Fruit fly (Drosophila melanogaster) whole organism, embryonic: ENCODE data around the gene odd.
A peak's percentile ranks its signal among the peaks of the same experiment; 100 is the strongest.

Source experiments
- Abd-B ChIP-seq: fragments of 200-800 bp; sonication (Bioruptor generic); optimal IDR thresholded peaks from 2 replicates; lab custom pipeline; 2018; ENCODE audit warnings: missing biosample characterization, mild to moderate bottlenecking, missing genetic modification characterization, moderate library complexity
- Ada2b ChIP-seq: fragments of 200-800 bp; sonication (Bioruptor generic); IDR thresholded peaks from 2 replicates; pipeline ENCODE4 v1.3.6; 2022; ENCODE audit warnings: missing biosample characterization, missing genetic modification characterization
- CG10209 ChIP-seq: fragments of 200-800 bp; sonication (Bioruptor generic); optimal IDR thresholded peaks from 3 replicates; lab custom pipeline; 2017; ENCODE audit warnings: missing biosample characterization, mild to moderate bottlenecking, missing genetic modification characterization, missing genetic modification reagents
- CG11085 ChIP-seq: fragments of 200-800 bp; sonication (Bioruptor generic); IDR thresholded peaks from 2 replicates; pipeline ENCODE4 v1.3.6; 2022; ENCODE audit warnings: missing biosample characterization, missing genetic modification characterization
- CG11398 ChIP-seq: fragments of 200-800 bp; sonication (Bioruptor generic); optimal IDR thresholded peaks from 2 replicates; lab custom pipeline; 2016; ENCODE audit warnings: missing biosample characterization, missing genetic modification characterization
- CG13123 ChIP-seq: fragments of 200-800 bp; sonication (Bioruptor generic); optimal IDR thresholded peaks from 2 replicates; lab custom pipeline; 2016; ENCODE audit warnings: missing biosample characterization, missing genetic modification characterization
- CG17328 ChIP-seq: fragments of 200-800 bp; sonication (Bioruptor generic); IDR thresholded peaks from 2 replicates; pipeline ENCODE4 v1.3.6; 2022; ENCODE audit warnings: missing biosample characterization, missing genetic modification characterization
- CG18764 ChIP-seq: fragments of 200-800 bp; sonication (Bioruptor generic); optimal IDR thresholded peaks from 3 replicates; lab custom pipeline; 2016; ENCODE audit warnings: missing biosample characterization, missing genetic modification characterization
- CG2202 ChIP-seq: fragments of 200-800 bp; sonication (Bioruptor generic); optimal IDR thresholded peaks from 2 replicates; lab custom pipeline; 2018; ENCODE audit warnings: missing biosample characterization, mild to moderate bottlenecking, missing genetic modification characterization
- CG2889 ChIP-seq: fragments of 200-800 bp; sonication (Bioruptor generic); IDR thresholded peaks from 3 replicates; pipeline ENCODE4 v1.3.6; 2022; ENCODE audit warnings: missing biosample characterization, missing genetic modification characterization
- CG3847 ChIP-seq: fragments of 200-800 bp; sonication (Bioruptor generic); IDR thresholded peaks from 2 replicates; pipeline ENCODE4 v1.3.6; 2022; ENCODE audit warnings: missing biosample characterization, missing genetic modification characterization
- CG4707 ChIP-seq: fragments of 200-800 bp; sonication (Bioruptor generic); optimal IDR thresholded peaks from 2 replicates; lab custom pipeline; 2018; ENCODE audit warnings: missing biosample characterization, mild to moderate bottlenecking, missing genetic modification characterization, moderate library complexity
- CG5953 ChIP-seq: fragments of 200-800 bp; sonication (Bioruptor generic); IDR thresholded peaks from 2 replicates; pipeline ENCODE4 v1.3.6; 2022; ENCODE audit warnings: missing biosample characterization, missing genetic modification characterization
- CG7839 ChIP-seq: fragments of 200-800 bp; sonication (Bioruptor generic); optimal IDR thresholded peaks from 3 replicates; lab custom pipeline; 2018; ENCODE audit warnings: missing biosample characterization, mild to moderate bottlenecking, missing genetic modification characterization, moderate library complexity
- CG8281 ChIP-seq: fragments of 200-800 bp; sonication (Bioruptor generic); optimal IDR thresholded peaks from 2 replicates; lab custom pipeline; 2018; ENCODE audit warnings: missing biosample characterization, mild to moderate bottlenecking, missing genetic modification characterization, moderate library complexity
- CG8924 ChIP-seq: fragments of 200-800 bp; optimal IDR thresholded peaks from 3 replicates; lab custom pipeline; 2019; ENCODE audit warnings: missing biosample characterization, mild to moderate bottlenecking, missing genetic modification characterization, moderate library complexity
- CG8944 ChIP-seq: fragments of 200-800 bp; sonication (Bioruptor generic); optimal IDR thresholded peaks from 3 replicates; lab custom pipeline; 2016; ENCODE audit warnings: missing biosample characterization, missing genetic modification characterization
- CG9437 ChIP-seq: fragments of 200-800 bp; sonication (Bioruptor generic); optimal IDR thresholded peaks from 2 replicates; lab custom pipeline; 2018; ENCODE audit warnings: missing biosample characterization, mild to moderate bottlenecking, missing genetic modification characterization
- CG9609 ChIP-seq: fragments of 200-800 bp; sonication (Bioruptor generic); optimal IDR thresholded peaks from 3 replicates; lab custom pipeline; 2016; ENCODE audit warnings: missing biosample characterization, missing genetic modification characterization
- CG9817 ChIP-seq: fragments of 200-800 bp; sonication (Bioruptor generic); optimal IDR thresholded peaks from 2 replicates; lab custom pipeline; 2018; ENCODE audit warnings: missing biosample characterization, mild to moderate bottlenecking, missing genetic modification characterization, moderate library complexity
- CrebB ChIP-seq: fragments of 200-800 bp; sonication (Bioruptor generic); optimal IDR thresholded peaks from 3 replicates; lab custom pipeline; 2018; ENCODE audit warnings: missing biosample characterization, mild to moderate bottlenecking, missing genetic modification characterization
- Doc2 ChIP-seq: fragments of 200-800 bp; sonication (Bioruptor generic); IDR thresholded peaks from 2 replicates; pipeline ENCODE4 v1.3.6; 2022; ENCODE audit warnings: missing biosample characterization, missing genetic modification characterization
- GATAe ChIP-seq: fragments of 200-800 bp; sonication (Bioruptor generic); conservative IDR thresholded peaks from 2 replicates; pipeline ENCODE4 v1.3.6; 2022; ENCODE audit warnings: missing biosample characterization, missing genetic modification characterization
- Hmr ChIP-seq: fragments of 200-800 bp; sonication (Bioruptor generic); optimal IDR thresholded peaks from 3 replicates; lab custom pipeline; 2017; ENCODE audit warnings: mild to moderate bottlenecking, missing biosample characterization, missing genetic modification reagents, missing genetic modification characterization
- Lhr ChIP-seq: fragments of 200-800 bp; sonication (Bioruptor generic); optimal IDR thresholded peaks from 3 replicates; lab custom pipeline; 2017; ENCODE audit warnings: mild to moderate bottlenecking, missing biosample characterization, missing genetic modification reagents, missing genetic modification characterization
- NFAT ChIP-seq: fragments of 200-800 bp; sonication (Bioruptor generic); IDR thresholded peaks from 2 replicates; pipeline ENCODE4 v1.3.6; 2022; ENCODE audit warnings: missing biosample characterization, missing genetic modification characterization
- Nf-YC ChIP-seq: fragments of 200-800 bp; optimal IDR thresholded peaks from 3 replicates; lab custom pipeline; 2019; ENCODE audit warnings: missing biosample characterization, mild to moderate bottlenecking, missing genetic modification characterization, moderate library complexity
- Vsx1 ChIP-seq: fragments of 200-800 bp; sonication (Bioruptor generic); optimal IDR thresholded peaks from 2 replicates; lab custom pipeline; 2017; ENCODE audit warnings: missing biosample characterization, mild to moderate bottlenecking, missing genetic modification characterization, missing genetic modification reagents
- Xbp1 ChIP-seq: fragments of 200-800 bp; sonication (Bioruptor generic); optimal IDR thresholded peaks from 3 replicates; lab custom pipeline; 2016; ENCODE audit warnings: missing biosample characterization, mild to moderate bottlenecking, missing genetic modification characterization
- bigmax ChIP-seq: fragments of 200-800 bp; sonication (Bioruptor generic); optimal IDR thresholded peaks from 2 replicates; lab custom pipeline; 2018; ENCODE audit warnings: missing biosample characterization, mild to moderate bottlenecking, missing genetic modification characterization
- bowl ChIP-seq: fragments of 200-800 bp; sonication (Bioruptor generic); IDR thresholded peaks from 2 replicates; pipeline ENCODE4 v1.3.6; 2022; ENCODE audit warnings: missing biosample characterization, missing genetic modification characterization
- btn ChIP-seq: fragments of 200-800 bp; sonication (Bioruptor generic); optimal IDR thresholded peaks from 2 replicates; lab custom pipeline; 2016; ENCODE audit warnings: missing biosample characterization, missing genetic modification characterization
- cwo ChIP-seq: fragments of 200-800 bp; sonication (Bioruptor generic); optimal IDR thresholded peaks from 3 replicates; lab custom pipeline; 2017; ENCODE audit warnings: missing biosample characterization, missing genetic modification characterization, mild to moderate bottlenecking, moderate library complexity, missing genetic modification reagents
- dan ChIP-seq: fragments of 200-800 bp; sonication (Bioruptor generic); IDR thresholded peaks from 2 replicates; pipeline ENCODE4 v1.3.6; 2022; ENCODE audit warnings: missing biosample characterization, missing genetic modification characterization
- dmrt11E ChIP-seq: fragments of 200-800 bp; sonication (Bioruptor generic); optimal IDR thresholded peaks from 3 replicates; lab custom pipeline; 2018; ENCODE audit warnings: missing biosample characterization, mild to moderate bottlenecking, missing genetic modification characterization, moderate library complexity
- emc ChIP-seq: fragments of 200-800 bp; sonication (Bioruptor generic); optimal IDR thresholded peaks from 2 replicates; lab custom pipeline; 2016; ENCODE audit warnings: missing biosample characterization, missing genetic modification characterization
- eve ChIP-seq, 2 experiments: fragments of >200 bp; optimal IDR thresholded peaks; 2 replicates each; lab custom pipeline; 2017; ENCODE audit warnings: missing biosample characterization in 2 of 2, missing genetic modification characterization in 2 of 2
- gt ChIP-seq: fragments of 200-800 bp; sonication (Bioruptor generic); IDR thresholded peaks from 2 replicates; pipeline ENCODE4 v1.3.6; 2022; ENCODE audit warnings: missing biosample characterization, missing genetic modification characterization
- hb ChIP-seq: fragments of 200-800 bp; sonication (Bioruptor generic); IDR thresholded peaks from 3 replicates; pipeline ENCODE4 v1.3.6; 2022; ENCODE audit warnings: missing biosample characterization, missing genetic modification characterization; ENCODE audit not compliant: partially characterized antibody
- ken ChIP-seq: fragments of 200-800 bp; sonication (Bioruptor generic); IDR thresholded peaks from 3 replicates; pipeline ENCODE4 v1.3.6; 2022; ENCODE audit warnings: missing biosample characterization, missing genetic modification characterization
- lilli ChIP-seq: fragments of 200-800 bp; sonication (Bioruptor generic); optimal IDR thresholded peaks from 3 replicates; lab custom pipeline; 2016; ENCODE audit warnings: missing biosample characterization, missing genetic modification characterization
- luna ChIP-seq: fragments of 200-800 bp; sonication (Bioruptor generic); optimal IDR thresholded peaks from 2 replicates; lab custom pipeline; 2016; ENCODE audit warnings: missing biosample characterization, missing genetic modification characterization
- oc ChIP-seq: fragments of 200-800 bp; sonication (Bioruptor generic); optimal IDR thresholded peaks from 2 replicates; lab custom pipeline; 2018; ENCODE audit warnings: missing biosample characterization, mild to moderate bottlenecking, missing genetic modification characterization, moderate library complexity
- org-1 ChIP-seq: fragments of 200-800 bp; sonication (Bioruptor generic); optimal IDR thresholded peaks from 2 replicates; lab custom pipeline; 2017; ENCODE audit warnings: missing biosample characterization, missing genetic modification characterization
- otp ChIP-seq: fragments of 200-800 bp; sonication (Bioruptor generic); IDR thresholded peaks from 3 replicates; pipeline ENCODE4, ENCODE4 v1.3.6; 2022; ENCODE audit warnings: missing biosample characterization, missing genetic modification characterization
- seq ChIP-seq: fragments of 200-800 bp; sonication (Bioruptor generic); IDR thresholded peaks from 2 replicates; pipeline ENCODE4 v1.3.6; 2022; ENCODE audit warnings: missing biosample characterization, missing genetic modification characterization
- sqz ChIP-seq: fragments of 200-800 bp; sonication (Bioruptor generic); optimal IDR thresholded peaks from 3 replicates; lab custom pipeline; 2018; ENCODE audit warnings: missing biosample characterization, mild to moderate bottlenecking, missing genetic modification characterization
- stwl ChIP-seq: fragments of 200-800 bp; sonication (Bioruptor generic); optimal IDR thresholded peaks from 3 replicates; lab custom pipeline; 2018; ENCODE audit warnings: missing biosample characterization, mild to moderate bottlenecking, missing genetic modification characterization, moderate library complexity
- zen ChIP-seq: fragments of 200-800 bp; sonication (Bioruptor generic); optimal IDR thresholded peaks from 3 replicates; lab custom pipeline; 2018; ENCODE audit warnings: missing biosample characterization, mild to moderate bottlenecking, missing genetic modification characterization, moderate library complexity

Gene odd

DNA sequence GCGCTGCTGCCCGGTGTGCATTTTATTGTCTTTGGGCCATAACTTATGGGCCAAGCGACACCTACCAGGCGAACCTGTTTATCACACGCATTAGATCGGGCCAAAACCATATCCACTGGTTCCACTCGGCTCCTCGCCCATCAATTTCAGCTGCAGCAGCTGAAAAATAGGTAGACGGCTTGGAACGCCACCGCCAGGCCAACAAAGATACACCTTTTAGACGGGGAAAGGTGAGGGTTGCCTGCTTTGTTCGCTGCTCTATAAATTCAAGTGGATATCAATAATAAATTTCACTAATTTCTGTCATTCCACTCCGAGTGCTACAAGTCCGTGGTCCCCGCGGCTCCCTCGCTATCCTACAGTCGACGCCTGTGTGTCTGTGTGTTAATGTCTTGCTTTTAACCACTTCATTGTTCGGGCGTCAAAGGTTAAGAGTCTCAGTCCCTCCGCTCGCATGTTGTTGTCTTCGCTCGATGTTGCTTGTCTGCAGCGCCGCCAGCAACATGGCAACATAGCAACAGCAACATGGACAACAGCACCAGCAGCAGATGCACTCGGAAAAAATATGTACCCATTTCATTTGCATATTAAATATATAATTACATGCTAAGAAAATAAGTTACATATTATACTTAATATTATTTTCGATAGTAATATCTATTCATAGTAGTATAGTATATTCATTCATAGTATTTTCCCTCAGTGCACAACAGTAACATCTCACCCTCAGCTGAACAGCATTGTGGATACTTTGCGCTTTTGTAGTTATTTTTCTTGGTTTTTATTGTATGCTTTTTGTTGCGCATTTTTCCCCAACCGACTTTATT is 18.4 kb downstream of the odd start (continued):
- TF ChIP-seq Abd-B (GFP tag; lab: Kevin White, UChicago) (peak; percentile 76), NFAT (no peak), CG2889 (GFP tag; lab: Robert Waterston, UW) (peak; percentile 21; the same call in 1 of the 3 replicates), CG8944 (GFP tag; lab: Kevin White, UChicago) (no peak), eve (GFP tag; optimal IDR thresholded peaks at IDR 0.05; lab: Kevin White, UChicago) (no peak), dmrt11E (tag; lab: Kevin White, UChicago) (peak; percentile 97), CG9437 (GFP tag; lab: Kevin White, UChicago) (peak; percentile 63), Lhr (GFP tag; lab: Kevin White, UChicago) (peak; percentile 74), CG2202 (tag; lab: Kevin White, UChicago) (peak; percentile 89), CG10209 (GFP tag; lab: Kevin White, UChicago) (peak; percentile 75), hb (GFP tag; lab: Robert Waterston, UW) (no peak), CG9609 (GFP tag; lab: Kevin White, UChicago) (no peak), cwo (GFP tag; lab: Kevin White, UChicago) (peak; percentile 12), oc (tag; lab: Kevin White, UChicago) (peak; percentile 74), stwl (tag; lab: Kevin White, UChicago) (no peak), Ada2b (GFP tag; lab: Robert Waterston, UW) (peak; percentile 75), CG7839 (tag; lab: Kevin White, UChicago) (peak; percentile 89), CG9817 (tag; lab: Kevin White, UChicago) (peak; percentile 56), CG13123 (GFP tag; lab: Kevin White, UChicago) (peak; percentile 50), CG3847 (GFP tag; lab: Robert Waterston, UW) (peak; percentile 31; the same call in 1 of the 2 replicates), bigmax (no peak), CG8281 (tag; lab: Kevin White, UChicago) (peak; percentile 44), Doc2 (GFP tag; lab: Robert Waterston, UW) (no peak), luna (GFP tag; lab: Kevin White, UChicago) (no peak), ken (peak; percentile 32; the same call in 1 of the 3 replicates), btn (GFP tag; lab: Kevin White, UChicago) (no peak), Vsx1 (peak; percentile 68), lilli (GFP tag; lab: Kevin White, UChicago) (no peak), org-1 (GFP tag; lab: Kevin White, UChicago) (peak; percentile 70), CG11085 (GFP tag; lab: Robert Waterston, UW) (peak; percentile 32; the same call in 1 of the 2 replicates), CG5953 (peak; percentile 83), otp (peak; percentile 73; the same call in 2 of the 3 replicates), CG18764 (GFP tag; lab: Kevin White, UChicago) (peak; percentile 70), gt (GFP tag; lab: Robert Waterston, UW) (peak; percentile 75), Xbp1 (peak; percentile 70), CG4707 (peak; percentile 71), Nf-YC (tag; lab: Kevin White, UChicago) (no peak), CG17328 (GFP tag; lab: Robert Waterston, UW) (peak; percentile 91), CrebB (peak; percentile 34), zen (peak; percentile 88), bowl (no peak), emc (GFP tag; lab: Kevin White, UChicago) (no peak), sqz (GFP tag; lab: Kevin White, UChicago) (peak; percentile 79), Hmr (peak; percentile 34), CG8924 (tag; lab: Kevin White, UChicago) (peak; percentile 93), dan (GFP tag; lab: Robert Waterston, UW) (peak; percentile 68; the same call in 1 of the 2 replicates), GATAe (no peak), seq (GFP tag; lab: Robert Waterston, UW) (peak; percentile 33; the same call in 1 of the 2 replicates), CG11398 (GFP tag; lab: Kevin White, UChicago) (no peak)
